Fruit fly (Drosophila melanogaster): ENCODE measurements around the gene Frq1.

- TF ChIP-seq psq (optimal IDR thresholded peaks at IDR 0.05) (no peak), ttk (optimal IDR thresholded peaks at IDR 0.05) (no peak), Myc (optimal IDR thresholded peaks at IDR 0.05) (no peak), Sin3A (optimal IDR thresholded peaks at IDR 0.05) (no peak)
Measured at dm6 chrX:18130168-18130567, 25.0 kb upstream of the Frq1 start, which contains the start of gene CG43133.

Data from Kc167 (cell line).